Fruit fly (Drosophila melanogaster): ENCODE results near the gene CG13300.

Gene CG13300

dm6 chr3L:6338306-6338705, 13.9 kb downstream of the CG13300 start (continued):
- TF ChIP-seq ATbp (GFP tag; optimal IDR thresholded peaks at IDR 0.05) = peak; percentile 5

DNA sequence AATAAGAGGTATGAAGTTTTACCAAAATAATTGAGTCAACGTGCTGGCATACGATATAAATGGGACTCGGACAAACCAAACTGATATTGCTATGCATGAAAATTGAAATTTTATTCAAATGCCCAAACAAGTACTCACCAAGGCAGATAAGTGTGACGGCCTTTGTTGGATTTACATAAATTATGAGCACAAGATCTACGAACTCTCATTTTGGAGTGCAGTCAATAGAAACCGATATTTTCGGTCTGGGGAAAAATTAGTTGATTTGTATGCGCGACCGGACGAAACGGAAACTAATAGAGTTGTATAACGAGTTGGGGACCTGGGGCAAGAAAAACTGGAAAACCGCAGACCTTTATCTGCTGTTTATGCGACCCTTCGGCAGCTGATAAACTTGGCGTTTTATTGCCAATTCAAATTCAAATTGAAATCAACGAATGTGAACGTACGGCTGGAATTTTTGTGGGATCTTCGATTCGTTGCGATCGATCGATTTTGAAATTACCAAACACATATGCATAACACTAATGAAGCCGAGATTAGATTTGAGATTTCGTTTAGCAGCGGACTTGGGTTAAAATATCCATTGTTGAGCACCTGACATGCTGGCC, 15.8 kb downstream of the CG13300 start:
- TF ChIP-seq CG8765 (GFP tag; IDR thresholded peaks at IDR 0.05) (no peak), kni (GFP tag; optimal IDR thresholded peaks at IDR 0.05) (peak; percentile 36), Dll (GFP tag; IDR thresholded peaks at IDR 0.05; ENCODE audit: partially characterized antibody) (no peak), CG9797 (GFP tag; optimal IDR thresholded peaks at IDR 0.05) (no peak), Abd-B (GFP tag; optimal IDR thresholded peaks at IDR 0.05) (no peak), chm (GFP tag; IDR thresholded peaks at IDR 0.05) (0 out of 2 replicates have a peak, but pooled peaks have one; percentile 14), croc (GFP tag; conservative IDR thresholded peaks at IDR 0.05) (no peak), CG11695 (GFP tag; IDR thresholded peaks at IDR 0.05) (no peak), CG13894 (tag; optimal IDR thresholded peaks at IDR 0.05) (peak; percentile 15), onecut (GFP tag; IDR thresholded peaks at IDR 0.05) (peak; percentile 75), ham (GFP tag; IDR thresholded peaks at IDR 0.05) (no peak), Pdp1 (GFP tag; optimal IDR thresholded peaks at IDR 0.05) (peak in 1 of 2 experiments; percentile 66), Lhr (GFP tag; optimal IDR thresholded peaks at IDR 0.05) (no peak), MESR4 (GFP tag; optimal IDR thresholded peaks at IDR 0.05) (no peak), Awh (GFP tag; IDR thresholded peaks at IDR 0.05) (peak; percentile 87), Doc2 (GFP tag; IDR thresholded peaks at IDR 0.05) (no peak), Side (GFP tag; optimal IDR thresholded peaks at IDR 0.05) (no peak), Jarid2 (GFP tag; optimal IDR thresholded peaks at IDR 0.05) (no peak), MTF-1 (GFP tag; optimal IDR thresholded peaks at IDR 0.05; ENCODE audit: borderline replicate concordance) (no peak), pum (GFP tag; optimal IDR thresholded peaks at IDR 0.05) (no peak), ci (GFP tag; IDR thresholded peaks at IDR 0.05) (no peak), mld (GFP tag; IDR thresholded peaks at IDR 0.05; ENCODE audit: partially characterized antibody) (no peak), zfh2 (GFP tag; optimal IDR thresholded peaks at IDR 0.05) (no peak), Myb (GFP tag; optimal IDR thresholded peaks at IDR 0.05) (no peak), run (tag; optimal IDR thresholded peaks at IDR 0.05) (peak; percentile 79), HmgD (GFP tag; optimal IDR thresholded peaks at IDR 0.05) (no peak), oc (tag; optimal IDR thresholded peaks at IDR 0.05) (peak; percentile 77), vvl (GFP tag; IDR thresholded peaks at IDR 0.05) (peak; percentile 82), grn (GFP tag; optimal IDR thresholded peaks at IDR 0.05) (peak; percentile 86), CG31441 (GFP tag; IDR thresholded peaks at IDR 0.05) (no peak), Hr78 (GFP tag; optimal IDR thresholded peaks at IDR 0.05) (peak in 1 of 2 experiments; percentile 12), slbo (GFP tag; IDR thresholded peaks at IDR 0.05) (no peak), esg (GFP tag; conservative IDR thresholded peaks at IDR 0.05) (no peak), ab (GFP tag; optimal IDR thresholded peaks at IDR 0.05) (no peak), tap (tag; optimal IDR thresholded peaks at IDR 0.05) (no peak), CG3163 (GFP tag; optimal IDR thresholded peaks at IDR 0.05) (no peak), CG10543 (GFP tag; optimal IDR thresholded peaks at IDR 0.05) (no peak), CG2199 (GFP tag; IDR thresholded peaks at IDR 0.05) (peak; percentile 59; the same call in 1 of the 3 replicates), Oaz (GFP tag; IDR thresholded peaks at IDR 0.05) (no peak), Xbp1 (GFP tag; optimal IDR thresholded peaks at IDR 0.05) (no peak), CG32532 (GFP tag; IDR thresholded peaks at IDR 0.05) (no peak), row (GFP tag; IDR thresholded peaks at IDR 0.05) (no peak), Sox100B (GFP tag; optimal IDR thresholded peaks at IDR 0.05) (no peak), chif (GFP tag; optimal IDR thresholded peaks at IDR 0.05) (no peak), Adf1 (GFP tag; IDR thresholded peaks at IDR 0.05) (no peak), CG18619 (GFP tag; optimal IDR thresholded peaks at IDR 0.05) (no peak), vnd (GFP tag; IDR thresholded peaks at IDR 0.05; ENCODE audit: partially characterized antibody) (no peak)
